Worm (Caenorhabditis elegans): ENCODE results near the gene ZK353.2.

DNA sequence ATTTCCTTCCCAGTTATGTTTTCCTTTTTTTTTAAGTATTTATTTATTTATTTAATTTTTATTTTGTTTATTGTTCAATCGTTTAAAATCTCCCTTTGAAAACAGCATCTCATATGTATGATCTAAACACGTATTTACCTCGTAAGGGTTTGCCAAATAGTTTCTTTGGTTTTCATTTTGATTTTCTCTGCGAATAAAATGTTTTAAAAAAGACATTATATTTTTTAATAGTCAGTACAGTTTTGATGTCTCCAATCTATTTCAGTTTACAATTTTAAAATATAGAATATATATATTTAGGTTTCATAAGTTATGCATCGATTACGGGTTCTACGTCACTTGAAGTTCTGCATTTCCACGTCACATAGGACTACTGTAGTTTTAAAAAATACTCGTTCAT lies 17.9 kb upstream of the ZK353.2 start, which contains the start of gene R05D3.12:
- no peak for TF ChIP-seq pag-3 (tag; optimal IDR thresholded peaks at IDR 0.05; ENCODE audit: borderline replicate concordance, insufficient read depth)
- TF ChIP-seq dpl-1 (GFP tag; optimal IDR thresholded peaks at IDR 0.05), result no peak
- TF ChIP-seq nhr-11 (tag; optimal IDR thresholded peaks at IDR 0.05), result no peak
- TF ChIP-seq elt-2 (tag; optimal IDR thresholded peaks at IDR 0.05), result no peak

Data from whole organism, L1 larva.